Worm (Caenorhabditis elegans) whole organism, late embryonic: Measurements from ENCODE around the gene ZC443.7.

Source experiments
- C08G9.2 ChIP-seq: sonication (generic microtip); optimal IDR thresholded peaks from 2 replicates; lab custom pipeline; 2016; ENCODE audit warnings: mild to moderate bottlenecking, missing genetic modification characterization, moderate library complexity, missing compliant biosample characterization
- C38D4.7 ChIP-seq: fragments of 200-800 bp; sonication (Bioruptor generic); optimal IDR thresholded peaks from 2 replicates; lab custom pipeline; 2018; ENCODE audit warnings: mild to moderate bottlenecking, missing genetic modification characterization, moderate library complexity, missing compliant biosample characterization
- F13H6.1 ChIP-seq: sonication (generic microtip); optimal IDR thresholded peaks from 2 replicates; lab custom pipeline; 2016; ENCODE audit warnings: missing genetic modification characterization, missing compliant biosample characterization
- K02D7.2 ChIP-seq: sonication (generic microtip); optimal IDR thresholded peaks from 2 replicates; lab custom pipeline; 2017; ENCODE audit warnings: mild to moderate bottlenecking, missing genetic modification characterization, missing compliant biosample characterization
- ahr-1 ChIP-seq: sonication (generic microtip); optimal IDR thresholded peaks from 2 replicates; lab custom pipeline; 2016; ENCODE audit warnings: missing genetic modification characterization, missing compliant biosample characterization
- ama-1 ChIP-seq: fragments of 150-350 bp; optimal IDR thresholded peaks from 2 replicates; lab custom pipeline; 2014
- ceh-2 ChIP-seq: sonication (generic microtip); optimal IDR thresholded peaks from 2 replicates; lab custom pipeline; 2016; ENCODE audit warnings: missing genotype, missing genetic modification characterization, missing compliant biosample characterization
- ceh-30 ChIP-seq: fragments of 150-350 bp; optimal IDR thresholded peaks from 2 replicates; lab custom pipeline; 2014; ENCODE audit warnings: missing biosample characterization, missing genetic modification characterization
- ceh-31 ChIP-seq: sonication (generic microtip); optimal IDR thresholded peaks from 2 replicates; lab custom pipeline; 2016; ENCODE audit warnings: missing genetic modification characterization, missing compliant biosample characterization
- ceh-34 ChIP-seq: sonication (generic microtip); optimal IDR thresholded peaks from 2 replicates; lab custom pipeline; 2016; ENCODE audit warnings: mild to moderate bottlenecking, missing genetic modification characterization, missing compliant biosample characterization
- ceh-6 ChIP-seq: fragments of 200-800 bp; sonication (Bioruptor generic); optimal IDR thresholded peaks from 2 replicates; lab custom pipeline; 2018; ENCODE audit warnings: mild to moderate bottlenecking, missing genetic modification characterization, missing compliant biosample characterization
- ceh-9 ChIP-seq: sonication (generic microtip); optimal IDR thresholded peaks from 2 replicates; lab custom pipeline; 2016; ENCODE audit warnings: mild to moderate bottlenecking, missing genetic modification characterization, inconsistent platforms, missing compliant biosample characterization
- dmd-4 ChIP-seq: sonication (generic microtip); optimal IDR thresholded peaks from 2 replicates; lab custom pipeline; 2016; ENCODE audit warnings: borderline replicate concordance, missing genetic modification characterization, missing compliant biosample characterization
- elt-4 ChIP-seq: sonication (generic microtip); optimal IDR thresholded peaks from 2 replicates; lab custom pipeline; 2016; ENCODE audit warnings: missing genetic modification characterization, missing compliant biosample characterization
- ets-4 ChIP-seq: sonication (generic microtip); optimal IDR thresholded peaks from 2 replicates; lab custom pipeline; 2016; ENCODE audit warnings: missing genetic modification characterization, missing compliant biosample characterization
- fax-1 ChIP-seq: sonication (generic microtip); optimal IDR thresholded peaks from 2 replicates; lab custom pipeline; 2016; ENCODE audit warnings: missing genotype, missing genetic modification characterization, missing compliant biosample characterization
- fkh-6 ChIP-seq: sonication (generic microtip); optimal IDR thresholded peaks from 2 replicates; lab custom pipeline; 2016; ENCODE audit warnings: missing genetic modification characterization, missing compliant biosample characterization
- hlh-15 ChIP-seq: sonication (generic microtip); optimal IDR thresholded peaks from 2 replicates; lab custom pipeline; 2016; ENCODE audit warnings: missing genetic modification characterization, missing compliant biosample characterization
- hlh-30 ChIP-seq: sonication (generic microtip); optimal IDR thresholded peaks from 2 replicates; lab custom pipeline; 2017; ENCODE audit warnings: antibody characterized with exemption, missing genetic modification characterization, missing compliant biosample characterization; ENCODE audit not compliant: insufficient read depth
- hlh-6 ChIP-seq: sonication (generic microtip); optimal IDR thresholded peaks from 2 replicates; lab custom pipeline; 2016; ENCODE audit warnings: missing genotype, missing genetic modification characterization, missing compliant biosample characterization
- lin-11 ChIP-seq: fragments of 200-800 bp; sonication (Bioruptor generic); optimal IDR thresholded peaks from 2 replicates; lab custom pipeline; 2018; ENCODE audit warnings: mild to moderate bottlenecking, missing genetic modification characterization, missing compliant biosample characterization
- madf-2 ChIP-seq: sonication (generic microtip); optimal IDR thresholded peaks from 2 replicates; lab custom pipeline; 2017; ENCODE audit warnings: missing genetic modification characterization, missing compliant biosample characterization
- nfya-1 ChIP-seq: sonication (generic microtip); optimal IDR thresholded peaks from 2 replicates; lab custom pipeline; 2017; ENCODE audit warnings: missing genetic modification characterization, mild to moderate bottlenecking, missing compliant biosample characterization, antibody characterized with exemption, moderate library complexity
- nhr-11 ChIP-seq: fragments of 150-350 bp; optimal IDR thresholded peaks from 2 replicates; lab custom pipeline; 2014; ENCODE audit warnings: missing biosample characterization, missing genetic modification characterization
- nhr-232 ChIP-seq: sonication (generic microtip); optimal IDR thresholded peaks from 2 replicates; lab custom pipeline; 2016; ENCODE audit warnings: missing genetic modification characterization, missing compliant biosample characterization
- npax-4 ChIP-seq: sonication (generic microtip); optimal IDR thresholded peaks from 2 replicates; lab custom pipeline; 2016; ENCODE audit warnings: missing genetic modification characterization, missing compliant biosample characterization
- odd-2 ChIP-seq: sonication (generic microtip); optimal IDR thresholded peaks from 2 replicates; lab custom pipeline; 2017; ENCODE audit warnings: antibody characterized with exemption, mild to moderate bottlenecking, missing genetic modification characterization, missing compliant biosample characterization
- pag-3 ChIP-seq: sonication (generic microtip); optimal IDR thresholded peaks from 2 replicates; lab custom pipeline; 2016; ENCODE audit warnings: missing compliant biosample characterization, missing genetic modification characterization, borderline replicate concordance
- pax-1 ChIP-seq: fragments of 150-350 bp; optimal IDR thresholded peaks from 2 replicates; lab custom pipeline; 2014; ENCODE audit warnings: missing biosample characterization, missing genetic modification characterization
- pqm-1 ChIP-seq: sonication (generic microtip); optimal IDR thresholded peaks from 2 replicates; lab custom pipeline; 2016; ENCODE audit warnings: missing genetic modification characterization, missing compliant biosample characterization
- pros-1 ChIP-seq: fragments of 150-350 bp; optimal IDR thresholded peaks from 2 replicates; lab custom pipeline; 2014; ENCODE audit warnings: missing biosample characterization, missing genetic modification reagents, missing genetic modification characterization
- ref-2 ChIP-seq: sonication (generic microtip); optimal IDR thresholded peaks from 2 replicates; lab custom pipeline; 2016; ENCODE audit warnings: missing genetic modification characterization, missing compliant biosample characterization
- sdc-2 ChIP-seq: sonication (generic microtip); optimal IDR thresholded peaks from 2 replicates; lab custom pipeline; 2016; ENCODE audit warnings: missing genotype, missing genetic modification characterization, missing compliant biosample characterization
- sox-2 ChIP-seq: fragments of 200-800 bp; sonication (Bioruptor generic); IDR thresholded peaks from 2 replicates; pipeline ENCODE4 v1.3.6; 2022; ENCODE audit warnings: missing genetic modification reagents, missing genetic modification characterization, missing compliant biosample characterization
- syd-9 ChIP-seq: sonication (generic microtip); optimal IDR thresholded peaks from 2 replicates; lab custom pipeline; 2016; ENCODE audit warnings: mild to moderate bottlenecking, missing genetic modification characterization, moderate library complexity, missing compliant biosample characterization
- tbx-2 ChIP-seq: sonication (generic microtip); optimal IDR thresholded peaks from 2 replicates; lab custom pipeline; 2016; ENCODE audit warnings: missing genetic modification characterization, missing compliant biosample characterization
- ttx-3 ChIP-seq: sonication (generic microtip); optimal IDR thresholded peaks from 2 replicates; lab custom pipeline; 2016; ENCODE audit warnings: missing genetic modification reagents, missing genetic modification characterization, missing compliant biosample characterization
- unc-3 ChIP-seq, 2 experiments: fragments of 200-800 bp in 1 of 2; sonication (Bioruptor generic) in 1 of 2; sonication (generic microtip) in 1 of 2; conservative IDR thresholded peaks in 1 of 2; optimal IDR thresholded peaks in 1 of 2; 2 replicates each; pipeline versions ENCODE4 v1.3.6 to Lab custom; 2016 to 2022; ENCODE audit warnings: missing compliant biosample characterization in 2 of 2, missing genetic modification characterization in 2 of 2, missing genetic modification reagents in 1 of 2
- unc-55 ChIP-seq: sonication (generic microtip); optimal IDR thresholded peaks from 2 replicates; lab custom pipeline; 2017; ENCODE audit warnings: missing biosample characterization, missing genetic modification reagents, missing genetic modification characterization

Gene ZC443.7

DNA sequence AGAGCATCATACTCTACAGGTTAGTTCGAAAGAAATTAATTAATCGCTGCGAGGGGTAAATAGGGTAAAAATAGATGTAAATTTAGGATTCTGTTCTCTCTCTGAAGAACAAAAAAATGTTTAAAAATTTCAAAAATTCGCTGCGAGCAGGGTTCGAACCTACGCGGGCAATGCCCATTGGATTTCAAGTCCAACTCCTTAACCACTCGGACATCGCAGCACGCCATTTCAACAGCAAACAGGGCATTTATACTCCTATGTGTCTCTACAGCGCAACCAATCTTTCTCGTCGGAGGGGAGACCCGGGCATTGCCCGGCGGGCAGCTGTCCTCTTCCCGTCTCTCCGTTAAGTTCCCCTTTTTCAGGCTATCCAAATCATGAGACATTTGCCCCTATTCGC lies 26.0 kb upstream of the ZC443.7 start (continued):
- peak; percentile 89 for TF ChIP-seq ceh-34 (tag; lab: Kevin White, UChicago)
- peak; percentile 81 for TF ChIP-seq F13H6.1 (tag; lab: Kevin White, UChicago)
- peak; percentile 80 for TF ChIP-seq C08G9.2 (tag; lab: Kevin White, UChicago)
- peak; percentile 78 for TF ChIP-seq pqm-1 (tag; lab: Kevin White, UChicago)
- TF ChIP-seq dmd-4 (tag; lab: Kevin White, UChicago), result peak; percentile 80
- TF ChIP-seq ama-1 (lab: Kevin White, UChicago), result no peak
- TF ChIP-seq odd-2 (tag; lab: Kevin White, UChicago), result peak; percentile 76
- peak; percentile 76 for TF ChIP-seq npax-4 (tag; lab: Kevin White, UChicago)
- peak; percentile 92 for TF ChIP-seq syd-9
- peak; percentile 91 for TF ChIP-seq ref-2 (tag; lab: Kevin White, UChicago)
- TF ChIP-seq unc-3 (GFP tag; conservative IDR thresholded peaks at IDR 0.05; lab: Robert Waterston, UW), result peak; percentile 96
- TF ChIP-seq unc-3 (tag; optimal IDR thresholded peaks at IDR 0.05; lab: Kevin White, UChicago), result peak; percentile 84
- TF ChIP-seq ahr-1 (tag; lab: Kevin White, UChicago), result peak; percentile 67
- peak; percentile 82 for TF ChIP-seq ceh-2 (tag; lab: Kevin White, UChicago)
- peak; percentile 84 for TF ChIP-seq elt-4 (tag; lab: Kevin White, UChicago)
- no peak for TF ChIP-seq unc-55 (GFP tag; lab: Kevin White, UChicago)
- TF ChIP-seq pag-3, result peak; percentile 71
- peak; percentile 88 for TF ChIP-seq fax-1
- peak; percentile 85 for TF ChIP-seq tbx-2 (tag; lab: Kevin White, UChicago)
- TF ChIP-seq nfya-1 (tag; lab: Kevin White, UChicago), result peak; percentile 69
- TF ChIP-seq pax-1 (tag; lab: Kevin White, UChicago), result peak; percentile 7
- TF ChIP-seq ttx-3, result peak; percentile 88
- peak; percentile 89 for TF ChIP-seq nhr-232 (tag; lab: Kevin White, UChicago)
- peak; percentile 84 for TF ChIP-seq ceh-9 (tag; lab: Kevin White, UChicago)
- TF ChIP-seq pros-1 (tag; lab: Kevin White, UChicago), result no peak
- peak; percentile 89 for TF ChIP-seq C38D4.7 (GFP tag; lab: Kevin White, UChicago)
- TF ChIP-seq ceh-6 (GFP tag; lab: Kevin White, UChicago), result peak; percentile 92
- TF ChIP-seq lin-11 (tag; lab: Kevin White, UChicago), result peak; percentile 86
- TF ChIP-seq nhr-11, result no peak
- TF ChIP-seq sox-2 (GFP tag; lab: Robert Waterston, UW), result peak; percentile 88
- TF ChIP-seq K02D7.2 (tag; lab: Kevin White, UChicago), result peak; percentile 88
- TF ChIP-seq, all 69 proteins: peak for 61

- TF ChIP-seq hlh-6 (tag; lab: Kevin White, UChicago) (no peak), unc-3 (GFP tag; conservative IDR thresholded peaks at IDR 0.05; lab: Robert Waterston, UW) (no peak), unc-3 (tag; optimal IDR thresholded peaks at IDR 0.05; lab: Kevin White, UChicago) (no peak), madf-2 (no peak), sdc-2 (tag; lab: Kevin White, UChicago) (no peak), fkh-6 (tag; lab: Kevin White, UChicago) (no peak), hlh-30 (tag; lab: Kevin White, UChicago) (no peak), hlh-15 (tag; lab: Kevin White, UChicago) (no peak), ama-1 (lab: Kevin White, UChicago) (no peak)
Measured at ce11 chrV:12784861-12785260, 21.4 kb upstream of the ZC443.7 start, which contains the start of gene sre-20. Gene sre-20, minus strand, starts transcription at chrV:12784961.

- TF ChIP-seq hlh-6 (tag; lab: Kevin White, UChicago) (no peak), ceh-31 (tag; lab: Kevin White, UChicago) (no peak), nfya-1 (tag; lab: Kevin White, UChicago) (no peak), ets-4 (tag; lab: Kevin White, UChicago) (no peak), madf-2 (no peak), odd-2 (tag; lab: Kevin White, UChicago) (no peak), ceh-30 (tag; lab: Kevin White, UChicago) (no peak), sdc-2 (tag; lab: Kevin White, UChicago) (no peak)
Measured at ce11 chrV:12786340-12786739, 19.9 kb upstream of the ZC443.7 start.
